Worm (Caenorhabditis elegans) whole organism, late embryonic: ENCODE data around the gene set-26.

Source experiments
- ahr-1 ChIP-seq: sonication (generic microtip); optimal IDR thresholded peaks from 2 replicates; lab custom pipeline; 2016; ENCODE audit warnings: missing genetic modification characterization, missing compliant biosample characterization
- ceh-19 ChIP-seq: fragments of 200-800 bp; sonication (Bioruptor generic); optimal IDR thresholded peaks from 2 replicates; lab custom pipeline; 2018; ENCODE audit warnings: mild to moderate bottlenecking, missing genetic modification characterization, missing compliant biosample characterization
- ceh-31 ChIP-seq: sonication (generic microtip); optimal IDR thresholded peaks from 2 replicates; lab custom pipeline; 2016; ENCODE audit warnings: missing genetic modification characterization, missing compliant biosample characterization
- elt-2 ChIP-seq: sonication (generic microtip); optimal IDR thresholded peaks from 2 replicates; lab custom pipeline; 2016; ENCODE audit warnings: missing genetic modification reagents, missing genetic modification characterization, missing compliant biosample characterization
- madf-2 ChIP-seq: sonication (generic microtip); optimal IDR thresholded peaks from 2 replicates; lab custom pipeline; 2017; ENCODE audit warnings: missing genetic modification characterization, missing compliant biosample characterization
- unc-86 ChIP-seq: sonication (generic microtip); optimal IDR thresholded peaks from 2 replicates; lab custom pipeline; 2016; ENCODE audit warnings: missing genetic modification characterization, missing compliant biosample characterization

ce11 chrIV:16663591-16663990 is 7.9 kb upstream of the set-26 start:
- TF ChIP-seq elt-2 (tag; lab: Kevin White, UChicago) (peak; percentile 6), ceh-19 (GFP tag; lab: Kevin White, UChicago) (no peak), ceh-31 (peak; percentile 52), unc-86 (tag; lab: Kevin White, UChicago) (no peak), ahr-1 (tag; lab: Kevin White, UChicago) (no peak), madf-2 (tag; lab: Kevin White, UChicago) (no peak)
